Fruit fly (Drosophila melanogaster) whole organism: ENCODE data around the gene Cap-H2.

Experiments
- CG8478 ChIP-seq: fragments of >200 bp; optimal IDR thresholded peaks from 2 replicates; lab custom pipeline; 2018; ENCODE audit warnings: inconsistent platforms
- Dll ChIP-seq: fragments of >200 bp; optimal IDR thresholded peaks from 2 replicates; lab custom pipeline; 2017
- EcR ChIP-seq, 2 experiments: fragments of >200 bp; optimal IDR thresholded peaks; 2 replicates each; lab custom pipeline; 2017; ENCODE audit warnings: missing biosample characterization in 2 of 2, missing genetic modification characterization in 2 of 2, missing genetic modification reagents in 2 of 2
- usp ChIP-seq: fragments of >200 bp; optimal IDR thresholded peaks from 2 replicates; lab custom pipeline; 2017; ENCODE audit warnings: missing biosample characterization, missing genetic modification characterization, mixed read lengths

- TF ChIP-seq CG8478 = no peak
- TF ChIP-seq Dll (lab: Kevin White, UChicago) = no peak
- no peak for TF ChIP-seq usp (GFP tag; lab: Kevin White, UChicago)
- no peak for TF ChIP-seq EcR (GFP tag; optimal IDR thresholded peaks at IDR 0.05; lab: Kevin White, UChicago)
These were observed 17.0 kb downstream of the Cap-H2 start for dm6 chr3R:10778151-10778550.
